Worm (Caenorhabditis elegans) whole organism, L4 larva: Measurements from ENCODE around the gene chil-2.

Source experiments
- F10B5.3 ChIP-seq: sonication (generic microtip); optimal IDR thresholded peaks from 2 replicates; lab custom pipeline; 2016; ENCODE audit warnings: mild to moderate bottlenecking, missing genetic modification characterization, missing compliant biosample characterization
- R02D3.7 ChIP-seq: fragments of 150-350 bp; sonication (generic microtip); optimal IDR thresholded peaks from 3 replicates; lab custom pipeline; 2014; ENCODE audit warnings: missing biosample characterization, missing genetic modification characterization
- T26A8.4 ChIP-seq: fragments of 200-800 bp; sonication (Bioruptor generic); IDR thresholded peaks from 2 replicates; pipeline ENCODE4 v1.3.6; 2022; ENCODE audit warnings: missing genetic modification characterization, missing compliant biosample characterization
- Y105C5A.15 ChIP-seq: fragments of 200-800 bp; sonication (Bioruptor generic); IDR thresholded peaks from 2 replicates; pipeline ENCODE4 v1.3.6; 2022; ENCODE audit warnings: missing genetic modification characterization, missing compliant biosample characterization
- Y48G9A.11 ChIP-seq: fragments of 200-800 bp; sonication (Bioruptor generic); IDR thresholded peaks from 2 replicates; pipeline ENCODE4 v1.3.6; 2022; ENCODE audit warnings: missing genetic modification reagents, missing genetic modification characterization, missing compliant biosample characterization
- Y5F2A.4 ChIP-seq: fragments of 200-800 bp; sonication (Bioruptor generic); optimal IDR thresholded peaks from 2 replicates; lab custom pipeline; 2018; ENCODE audit warnings: mild to moderate bottlenecking, missing genetic modification characterization, missing compliant biosample characterization
- ZK337.2 ChIP-seq: fragments of 200-800 bp; sonication (Bioruptor generic); IDR thresholded peaks from 2 replicates; pipeline ENCODE4 v1.3.6; 2022; ENCODE audit warnings: missing genetic modification reagents, missing genetic modification characterization, missing compliant biosample characterization
- aha-1 ChIP-seq: fragments of 150-350 bp; peaks from one replicate; lab custom pipeline; 2014; ENCODE audit warnings: missing biosample characterization, missing genetic modification characterization
- ama-1 ChIP-seq: fragments of 150-350 bp; optimal IDR thresholded peaks from 2 replicates; lab custom pipeline; 2014; ENCODE audit warnings: inconsistent platforms, mixed read lengths
- ceh-44 ChIP-seq: fragments of 200-800 bp; sonication (Bioruptor generic); IDR thresholded peaks from 2 replicates; pipeline ENCODE4 v1.3.6; 2022; ENCODE audit warnings: missing genetic modification reagents, missing genetic modification characterization, missing compliant biosample characterization
- cey-2 ChIP-seq: sonication (generic microtip); optimal IDR thresholded peaks from 3 replicates; lab custom pipeline; 2017; ENCODE audit warnings: missing genetic modification characterization, mild to moderate bottlenecking, missing compliant biosample characterization, antibody characterized with exemption, borderline replicate concordance; ENCODE audit not compliant: insufficient read depth
- ctbp-1 ChIP-seq: fragments of 200-800 bp; sonication (Bioruptor generic); IDR thresholded peaks from 2 replicates; pipeline ENCODE4 v1.3.6; 2022; ENCODE audit warnings: missing genetic modification reagents, missing genetic modification characterization, missing compliant biosample characterization
- daf-12 ChIP-seq: fragments of 150-350 bp; optimal IDR thresholded peaks from 2 replicates; lab custom pipeline; 2014; ENCODE audit warnings: missing biosample characterization, missing genetic modification reagents, missing genetic modification characterization
- dpl-1 ChIP-seq: fragments of 150-350 bp; optimal IDR thresholded peaks from 2 replicates; lab custom pipeline; 2014; ENCODE audit warnings: missing biosample characterization, missing genetic modification reagents, missing genetic modification characterization
- duxl-1 ChIP-seq: sonication (generic microtip); optimal IDR thresholded peaks from 2 replicates; lab custom pipeline; 2016; ENCODE audit warnings: mild to moderate bottlenecking, missing genetic modification characterization, moderate library complexity, missing compliant biosample characterization; ENCODE audit not compliant: poor library complexity
- egl-43 ChIP-seq: fragments of 200-800 bp; sonication (Bioruptor generic); IDR thresholded peaks from 2 replicates; pipeline ENCODE4 v1.3.6; 2022; ENCODE audit warnings: missing genetic modification reagents, missing genetic modification characterization, missing compliant biosample characterization
- fos-1 ChIP-seq: fragments of 150-350 bp; optimal IDR thresholded peaks from 2 replicates; lab custom pipeline; 2014; ENCODE audit warnings: missing biosample characterization, missing genetic modification characterization
- hif-1 ChIP-seq, 2 experiments: sonication (generic microtip); optimal IDR thresholded peaks; 2 replicates each; lab custom pipeline; 2016 to 2017; ENCODE audit warnings: missing compliant biosample characterization in 2 of 2, missing genetic modification characterization in 2 of 2, missing genetic modification reagents in 2 of 2, missing genotype in 2 of 2, mild to moderate bottlenecking in 1 of 2
- hlh-30 ChIP-seq: sonication (generic microtip); optimal IDR thresholded peaks from 2 replicates; lab custom pipeline; 2017; ENCODE audit warnings: antibody characterized with exemption, mild to moderate bottlenecking, missing genetic modification characterization, missing compliant biosample characterization; ENCODE audit not compliant: insufficient read depth
- lim-7 ChIP-seq: fragments of 200-800 bp; sonication (Bioruptor generic); IDR thresholded peaks from 2 replicates; pipeline ENCODE4 v1.3.6; 2022; ENCODE audit warnings: missing genetic modification characterization, missing compliant biosample characterization
- lin-13 ChIP-seq: fragments of 150-350 bp; optimal IDR thresholded peaks from 2 replicates; lab custom pipeline; 2014; ENCODE audit warnings: missing biosample characterization, missing genetic modification reagents, missing genetic modification characterization
- lin-15B ChIP-seq: fragments of 150-350 bp; sonication (generic microtip); optimal IDR thresholded peaks from 3 replicates; lab custom pipeline; 2014; ENCODE audit warnings: missing biosample characterization, missing genetic modification characterization
- lsy-2 ChIP-seq, 2 experiments: fragments of 150-350 bp in 1 of 2; sonication (generic microtip) in 1 of 2; optimal IDR thresholded peaks; 2 replicates each; lab custom pipeline; 2014 to 2017; ENCODE audit warnings: missing biosample characterization in 2 of 2, missing genetic modification characterization in 2 of 2
- mdl-1 ChIP-seq, 2 experiments: fragments of 150-350 bp in 1 of 2; sonication (generic microtip) in 1 of 2; optimal IDR thresholded peaks; 2 replicates each; lab custom pipeline; 2014 to 2017; ENCODE audit warnings: missing biosample characterization in 2 of 2, missing genetic modification characterization in 2 of 2
- mep-1 ChIP-seq: fragments of 150-350 bp; sonication (generic microtip); optimal IDR thresholded peaks from 3 replicates; lab custom pipeline; 2014; ENCODE audit warnings: missing biosample characterization, missing genetic modification characterization
- mes-2 ChIP-seq: sonication (generic microtip); optimal IDR thresholded peaks from 2 replicates; lab custom pipeline; 2016; ENCODE audit warnings: missing genotype, mild to moderate bottlenecking, missing genetic modification characterization, missing compliant biosample characterization; ENCODE audit not compliant: poor library complexity, severe bottlenecking
- mxl-3 ChIP-seq: fragments of 200-800 bp; sonication (Bioruptor generic); optimal IDR thresholded peaks from 2 replicates; lab custom pipeline; 2018; ENCODE audit warnings: mild to moderate bottlenecking, missing genetic modification characterization, missing compliant biosample characterization
- nhr-102 ChIP-seq: sonication (generic microtip); optimal IDR thresholded peaks from 2 replicates; lab custom pipeline; 2016; ENCODE audit warnings: mild to moderate bottlenecking, missing genetic modification characterization, moderate library complexity, missing compliant biosample characterization
- nhr-11 ChIP-seq: fragments of 150-350 bp; optimal IDR thresholded peaks from 2 replicates; lab custom pipeline; 2014; ENCODE audit warnings: missing biosample characterization, missing genetic modification characterization
- nhr-237 ChIP-seq: sonication (generic microtip); optimal IDR thresholded peaks from 2 replicates; lab custom pipeline; 2017; ENCODE audit warnings: missing biosample characterization, missing genetic modification characterization
- nhr-25 ChIP-seq: sonication (generic microtip); optimal IDR thresholded peaks from 2 replicates; lab custom pipeline; 2017; ENCODE audit warnings: missing genetic modification characterization, mild to moderate bottlenecking, missing compliant biosample characterization, antibody characterized with exemption, moderate library complexity, borderline replicate concordance; ENCODE audit not compliant: insufficient read depth
- nhr-28 ChIP-seq: fragments of 150-350 bp; optimal IDR thresholded peaks from 2 replicates; lab custom pipeline; 2014; ENCODE audit warnings: missing biosample characterization, missing genetic modification characterization
- nhr-42 ChIP-seq: fragments of 200-800 bp; sonication (Bioruptor generic); IDR thresholded peaks from 2 replicates; pipeline ENCODE4 v1.3.6; 2022; ENCODE audit warnings: missing genetic modification characterization, missing compliant biosample characterization
- pha-4 ChIP-seq, 2 experiments: fragments of 150-350 bp in 1 of 2; fragments of 200-800 bp in 1 of 2; sonication (Bioruptor generic) in 1 of 2; IDR thresholded peaks in 1 of 2; optimal IDR thresholded peaks in 1 of 2; 2 replicates each; pipeline versions ENCODE4 v1.3.6 to Lab custom; 2014 to 2022; ENCODE audit warnings: missing genetic modification characterization in 2 of 2, missing genetic modification reagents in 2 of 2, missing biosample characterization in 1 of 2, missing compliant biosample characterization in 1 of 2
- php-3 ChIP-seq: fragments of 200-800 bp; sonication (Bioruptor generic); IDR thresholded peaks from 2 replicates; pipeline ENCODE4 v1.3.6; 2022; ENCODE audit warnings: missing genetic modification reagents, missing genetic modification characterization, missing compliant biosample characterization
- sdz-12 ChIP-seq: fragments of 200-800 bp; sonication (Bioruptor generic); optimal IDR thresholded peaks from 2 replicates; lab custom pipeline; 2018; ENCODE audit warnings: mild to moderate bottlenecking, missing genetic modification characterization, missing compliant biosample characterization
- spr-3 ChIP-seq: fragments of 200-800 bp; sonication (Bioruptor generic); optimal IDR thresholded peaks from 2 replicates; lab custom pipeline; 2018; ENCODE audit warnings: mild to moderate bottlenecking, missing genetic modification characterization, missing compliant biosample characterization
- tra-1 ChIP-seq: fragments of 200-800 bp; sonication (Bioruptor generic); IDR thresholded peaks from 2 replicates; pipeline ENCODE4 v1.3.6; 2022; ENCODE audit warnings: missing genetic modification reagents, missing genetic modification characterization, missing compliant biosample characterization
- unc-39 ChIP-seq: sonication (generic microtip); optimal IDR thresholded peaks from 2 replicates; lab custom pipeline; 2017; ENCODE audit warnings: missing biosample characterization, missing genetic modification characterization
- unc-62 ChIP-seq, 3 experiments: fragments of 150-350 bp in 1 of 3; sonication (generic microtip); optimal IDR thresholded peaks in 2 of 3; peaks in 1 of 3; 1 replicate in 1 of 3; 2 replicates in 2 of 3; lab custom pipeline; 2014 to 2017; ENCODE audit warnings: missing biosample characterization in 3 of 3, missing genetic modification characterization in 3 of 3, missing genetic modification reagents in 3 of 3, missing genotype in 1 of 3
- zfp-3 ChIP-seq: fragments of 200-800 bp; sonication (Bioruptor generic); conservative IDR thresholded peaks from 2 replicates; pipeline ENCODE4 v1.3.6; 2022; ENCODE audit warnings: missing genetic modification reagents, missing genetic modification characterization, missing compliant biosample characterization
- zip-11 ChIP-seq: fragments of 200-800 bp; sonication (Bioruptor generic); IDR thresholded peaks from 2 replicates; pipeline ENCODE4 v1.3.6; 2022; ENCODE audit warnings: missing genetic modification characterization, missing compliant biosample characterization
- ztf-7 ChIP-seq: fragments of 150-350 bp; optimal IDR thresholded peaks from 2 replicates; lab custom pipeline; 2014; ENCODE audit warnings: missing biosample characterization, missing genetic modification characterization

Gene chil-2

ce11 chrII:9891031-9891689, 16.8 kb upstream of the chil-2 start, which contains the start of gene vgln-1:
TSS of gene vgln-1 (minus strand) at chrII:9891081.
- TF ChIP-seq fos-1 (tag; lab: Kevin White, UChicago) (no peak), lin-13 (GFP tag; lab: Kevin White, UChicago) (no peak), unc-39 (tag; lab: Kevin White, UChicago) (no peak), T26A8.4 (no peak), lin-15B (tag; lab: Kevin White, UChicago) (no peak), unc-62 (GFP tag; optimal IDR thresholded peaks at IDR 0.05 in 1 of 2; lab: Kevin White, UChicago) (peak in 1 of 2 experiments; percentile 60), unc-62 (tag; optimal IDR thresholded peaks at IDR 0.05; lab: Kevin White, UChicago) (no peak), mes-2 (tag; lab: Kevin White, UChicago) (peak; percentile 31), ctbp-1 (GFP tag; lab: Robert Waterston, UW) (no peak), Y5F2A.4 (GFP tag; lab: Kevin White, UChicago) (no peak), nhr-11 (tag; lab: Kevin White, UChicago) (peak; percentile 31), egl-43 (0 out of 2 replicates have a peak, but pooled peaks have one; percentile 10), R02D3.7 (tag; lab: Kevin White, UChicago) (no peak), dpl-1 (GFP tag; lab: Kevin White, UChicago) (peak; percentile 16), ZK337.2 (GFP tag; lab: Robert Waterston, UW) (0 out of 2 replicates have a peak, but pooled peaks have one; percentile 13), cey-2 (tag; lab: Kevin White, UChicago) (no peak), daf-12 (tag; lab: Kevin White, UChicago) (no peak), ceh-44 (GFP tag; lab: Robert Waterston, UW) (no peak), hlh-30 (peak; percentile 50), Y105C5A.15 (0 out of 2 replicates have a peak, but pooled peaks have one; percentile 37), sdz-12 (GFP tag; lab: Kevin White, UChicago) (no peak), mdl-1 (tag; optimal IDR thresholded peaks at IDR 0.05; lab: Kevin White, UChicago) (peak in 1 of 2 experiments; percentile 35), mxl-3 (GFP tag; lab: Kevin White, UChicago) (peak; percentile 61), Y48G9A.11 (GFP tag; lab: Robert Waterston, UW) (no peak), mep-1 (no peak), nhr-25 (tag; lab: Kevin White, UChicago) (peak; percentile 55), nhr-28 (tag; lab: Kevin White, UChicago) (peak; percentile 14), lsy-2 (tag; optimal IDR thresholded peaks at IDR 0.05; lab: Kevin White, UChicago) (peak in 1 of 2 experiments; percentile 46), aha-1 (peak; percentile 58)
- TF ChIP-seq, all 104 proteins: peak for 14

- TF ChIP-seq unc-62 (GFP tag; optimal IDR thresholded peaks at IDR 0.05 in 1 of 2; lab: Kevin White, UChicago) (peak in 1 of 2 experiments; percentile 93), unc-62 (tag; optimal IDR thresholded peaks at IDR 0.05; lab: Kevin White, UChicago) (no peak), cey-2 (tag; lab: Kevin White, UChicago) (no peak)
Observed at ce11 chrII:9888549-9888948, 14.1 kb upstream of the chil-2 start.

- TF ChIP-seq Y5F2A.4 (GFP tag; lab: Kevin White, UChicago) (no peak), duxl-1 (tag; lab: Kevin White, UChicago) (peak; percentile 46), ama-1 (lab: Kevin White, UChicago) (no peak), hif-1 (tag; optimal IDR thresholded peaks at IDR 0.05; lab: Kevin White, UChicago) (no peak), spr-3 (GFP tag; lab: Kevin White, UChicago) (peak; percentile 10), zip-11 (GFP tag; lab: Robert Waterston, UW) (no peak), pha-4 (GFP tag; IDR thresholded peaks at IDR 0.05; lab: Robert Waterston, UW) (no peak), pha-4 (tag; optimal IDR thresholded peaks at IDR 0.05; lab: Kevin White, UChicago) (no peak), nhr-42 (no peak), nhr-25 (tag; lab: Kevin White, UChicago) (peak; percentile 26), T26A8.4 (0 out of 2 replicates have a peak, but pooled peaks have one; percentile 49), F10B5.3 (tag; lab: Kevin White, UChicago) (peak; percentile 3), nhr-237 (tag; lab: Kevin White, UChicago) (no peak), ztf-7 (tag; lab: Kevin White, UChicago) (no peak), lim-7 (GFP tag; lab: Robert Waterston, UW) (0 out of 2 replicates have a peak, but pooled peaks have one; percentile 18), mes-2 (tag; lab: Kevin White, UChicago) (peak; percentile 22), php-3 (GFP tag; lab: Robert Waterston, UW) (no peak), tra-1 (GFP tag; lab: Robert Waterston, UW) (0 out of 2 replicates have a peak, but pooled peaks have one; percentile 16), nhr-102 (peak; percentile 32), zfp-3 (GFP tag; lab: Robert Waterston, UW) (0 out of 2 replicates have a peak, but pooled peaks have one; percentile 29)
Observed at ce11 chrII:9886216-9886615, 11.8 kb upstream of the chil-2 start, which contains the start of gene algn-8. TSS of gene algn-8 (minus strand) at chrII:9886442.
